Worm (Caenorhabditis elegans): ENCODE data around the gene C18E9.5.

DNA sequence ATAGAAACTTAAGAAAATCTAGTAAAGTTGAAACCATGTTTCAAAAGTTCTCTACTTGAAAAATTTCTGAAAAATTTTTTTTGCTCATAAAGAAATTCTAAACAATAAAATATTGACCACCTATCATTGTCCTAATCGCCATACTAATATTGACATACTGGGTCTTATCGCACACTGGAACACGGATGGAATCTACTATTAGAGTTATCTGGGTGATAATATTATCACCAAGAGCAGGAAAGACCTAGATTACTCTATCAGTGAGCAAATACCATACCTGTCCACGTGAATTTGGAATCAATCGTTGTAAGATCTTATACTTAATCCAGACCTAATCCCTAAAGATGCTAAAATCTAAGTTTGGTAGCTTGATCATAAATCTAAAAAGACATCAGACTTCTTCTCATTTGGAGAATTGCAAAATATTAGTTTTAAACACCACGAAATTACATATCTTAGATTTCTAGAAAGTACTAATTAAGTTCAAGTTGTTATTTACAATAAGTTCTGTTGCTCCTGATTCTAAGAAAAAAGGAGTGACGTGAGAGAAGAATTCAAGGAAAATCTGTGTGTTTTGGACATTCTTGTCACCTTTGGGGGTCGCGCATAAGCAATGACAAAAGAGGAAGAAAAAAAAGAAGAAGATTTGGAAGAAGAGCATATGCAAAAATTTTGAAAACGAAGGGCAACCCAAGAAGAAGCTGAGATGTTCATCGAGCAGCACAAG, 40.4 kb downstream of the C18E9.5 start:
- TF ChIP-seq med-1 (GFP tag; optimal IDR thresholded peaks at IDR 0.05; ENCODE audit: insufficient read depth): no peak
- no peak for TF ChIP-seq flt-1 (GFP tag; IDR thresholded peaks at IDR 0.05)
- no peak for TF ChIP-seq ztf-23 (GFP tag; IDR thresholded peaks at IDR 0.05)
